Fruit fly (Drosophila melanogaster): ENCODE measurements around the gene Cpr66D.

The Cpr66D gene

DNA sequence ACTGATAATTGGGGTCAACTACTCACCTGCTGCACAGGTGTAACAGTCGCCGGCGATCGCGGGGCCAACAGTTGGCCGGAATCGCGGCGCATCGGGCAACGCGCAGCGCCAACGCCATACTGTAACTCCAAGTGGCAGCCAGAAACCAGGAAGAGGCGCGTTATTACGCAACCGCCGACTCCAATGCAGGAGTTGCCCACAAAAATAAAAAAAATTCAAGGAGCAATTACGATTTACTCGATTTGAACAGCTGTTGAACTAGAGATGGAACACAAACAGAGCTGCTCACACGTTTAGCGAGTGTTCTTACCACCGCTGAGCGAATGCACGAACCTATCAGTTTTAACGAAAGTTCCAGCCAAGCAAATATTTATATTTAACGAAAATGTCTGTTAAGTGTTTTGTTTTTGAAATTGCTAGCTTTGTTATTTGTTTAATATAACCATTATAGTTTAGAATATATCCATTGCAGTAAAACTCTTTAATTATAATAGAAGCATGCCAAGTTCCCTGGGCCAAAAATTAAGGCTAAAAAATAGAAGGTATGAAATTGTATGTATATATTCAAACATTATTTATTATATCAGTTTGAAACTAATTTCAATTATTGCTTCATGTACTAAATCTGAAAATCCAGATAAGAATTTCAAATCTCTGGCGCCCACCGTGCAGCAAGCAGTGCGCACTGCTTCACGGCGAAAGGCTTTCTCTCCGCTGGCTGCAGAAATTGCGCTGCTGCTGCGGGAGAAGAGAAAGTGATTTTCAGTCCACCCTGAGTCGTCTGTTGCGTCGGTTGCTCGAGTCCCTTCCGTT lies 36.2 kb upstream of the Cpr66D start, which contains the start of the genes CG5989 and CG6282 (continued):
- TF ChIP-seq CG10274 (GFP tag; optimal IDR thresholded peaks at IDR 0.05) (no peak), CG7372 (GFP tag; IDR thresholded peaks at IDR 0.05) (no peak), CG11723 (GFP tag; optimal IDR thresholded peaks at IDR 0.05) (no peak), CG14860 (GFP tag; IDR thresholded peaks at IDR 0.05; ENCODE audit: partially characterized antibody) (no peak), az2 (GFP tag; optimal IDR thresholded peaks at IDR 0.05) (peak; percentile 28), usp (GFP tag; optimal IDR thresholded peaks at IDR 0.05) (no peak), D19A (tag; optimal IDR thresholded peaks at IDR 0.05) (no peak), CG32767 (GFP tag; IDR thresholded peaks at IDR 0.05) (no peak), CG17912 (GFP tag; optimal IDR thresholded peaks at IDR 0.05) (no peak), stwl (tag; optimal IDR thresholded peaks at IDR 0.05) (peak; percentile 54), Chrac-16 (GFP tag; optimal IDR thresholded peaks at IDR 0.05) (no peak), inv (GFP tag; IDR thresholded peaks at IDR 0.05; ENCODE audit: partially characterized antibody) (peak; percentile 35; the same call in 1 of the 2 replicates), tll (GFP tag; optimal IDR thresholded peaks at IDR 0.05) (no peak), Asciz (GFP tag; optimal IDR thresholded peaks at IDR 0.05) (no peak), her (GFP tag; optimal IDR thresholded peaks at IDR 0.05) (no peak), CG18764 (GFP tag; optimal IDR thresholded peaks at IDR 0.05) (no peak), zen (tag; optimal IDR thresholded peaks at IDR 0.05) (peak; percentile 26), Scr (GFP tag; IDR thresholded peaks at IDR 0.05; ENCODE audit: partially characterized antibody) (peak; percentile 54), peb (GFP tag; IDR thresholded peaks at IDR 0.05) (no peak), Poxn (GFP tag; IDR thresholded peaks at IDR 0.05) (0 out of 2 replicates have a peak, but pooled peaks have one; percentile 31), CG4424 (GFP tag; optimal IDR thresholded peaks at IDR 0.05) (no peak), chinmo (GFP tag; IDR thresholded peaks at IDR 0.05; ENCODE audit: partially characterized antibody) (0 out of 4 replicates have a peak, but pooled peaks have one; percentile 37), CG2712 (tag; optimal IDR thresholded peaks at IDR 0.05) (peak; percentile 24), ERR (GFP tag; optimal IDR thresholded peaks at IDR 0.05) (no peak), jumu (GFP tag; optimal IDR thresholded peaks at IDR 0.05) (no peak), danr (GFP tag; IDR thresholded peaks at IDR 0.05) (no peak), dysf (GFP tag; IDR thresholded peaks at IDR 0.05) (no peak), unpg (GFP tag; optimal IDR thresholded peaks at IDR 0.05) (peak; percentile 60), sens-2 (GFP tag; IDR thresholded peaks at IDR 0.05) (no peak), Opbp (GFP tag; IDR thresholded peaks at IDR 0.05; ENCODE audit: partially characterized antibody) (peak; percentile 66), Usf (GFP tag; optimal IDR thresholded peaks at IDR 0.05) (no peak), ac (GFP tag; optimal IDR thresholded peaks at IDR 0.05) (no peak), pfk (GFP tag; optimal IDR thresholded peaks at IDR 0.05) (no peak), CG2202 (tag; optimal IDR thresholded peaks at IDR 0.05) (no peak), eve (GFP tag; optimal IDR thresholded peaks at IDR 0.05) (no peak), HLHmδ (GFP tag; optimal IDR thresholded peaks at IDR 0.05) (no peak), tx (GFP tag; optimal IDR thresholded peaks at IDR 0.05) (no peak), YL-1 (GFP tag; optimal IDR thresholded peaks at IDR 0.05) (peak; percentile 24), gro (GFP tag; optimal IDR thresholded peaks at IDR 0.05) (no peak), gfzf (GFP tag; optimal IDR thresholded peaks at IDR 0.05) (peak; percentile 52), HmgZ (tag; optimal IDR thresholded peaks at IDR 0.05) (no peak)
